Fruit fly (Drosophila melanogaster): ENCODE measurements around the gene Tpr2.

- TF ChIP-seq Hr96 (GFP tag; optimal IDR thresholded peaks at IDR 0.05) (no peak), Crg-1 (GFP tag; optimal IDR thresholded peaks at IDR 0.05) (no peak), CG11617 (GFP tag; optimal IDR thresholded peaks at IDR 0.05) (no peak), pad (GFP tag; optimal IDR thresholded peaks at IDR 0.05) (no peak), kay (GFP tag; ENCODE audit: borderline replicate concordance) (no peak)
Measured at dm6 chr2L:16541733-16542132, 50.4 kb downstream of the Tpr2 start.

Measured in whole organism, adult.